Worm (Caenorhabditis elegans): ENCODE results near the gene srd-64.

DNA sequence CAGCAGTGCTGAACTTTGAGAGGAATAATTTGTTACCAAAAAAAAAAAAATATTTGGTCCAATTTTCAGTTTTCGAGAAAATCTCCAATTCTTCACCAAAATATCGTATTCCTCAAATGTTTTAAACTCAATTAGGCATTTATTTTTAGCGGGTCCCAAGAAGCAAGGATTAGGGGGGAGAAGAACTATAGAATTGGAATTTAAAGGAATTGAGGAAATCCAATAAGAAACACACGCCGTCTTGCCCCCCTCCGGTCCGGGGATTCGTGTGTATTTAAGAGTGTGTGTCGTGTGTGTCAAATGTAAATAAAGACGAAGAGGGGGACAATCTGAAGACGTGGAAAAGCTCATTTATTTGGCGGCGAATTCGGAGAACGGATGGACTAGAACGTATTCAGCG lies 38.5 kb upstream of the srd-64 start:
- TF ChIP-seq unc-62 (GFP tag; optimal IDR thresholded peaks at IDR 0.05) (no peak), flh-1 (GFP tag; optimal IDR thresholded peaks at IDR 0.05) (no peak), mep-1 (tag; optimal IDR thresholded peaks at IDR 0.05) (no peak), snpc-4 (tag; optimal IDR thresholded peaks at IDR 0.05) (no peak), elt-3 (tag; optimal IDR thresholded peaks at IDR 0.05) (no peak), nhr-237 (tag; optimal IDR thresholded peaks at IDR 0.05) (no peak), ham-2 (GFP tag; optimal IDR thresholded peaks at IDR 0.05) (no peak)

Measured in whole organism, mixed stage, embryonic.